Fruit fly (Drosophila melanogaster) whole organism: Measurements from ENCODE around the gene CG18473.

Experiments used
- CG8478 ChIP-seq: fragments of >200 bp; optimal IDR thresholded peaks from 2 replicates; lab custom pipeline; 2018; ENCODE audit warnings: inconsistent platforms
- pan ChIP-seq: fragments of >200 bp; optimal IDR thresholded peaks from 2 replicates; lab custom pipeline; 2017

dm6 chr3R:9399074-9399473 is 36.0 kb downstream of the CG18473 start:
- TF ChIP-seq pan (lab: Kevin White, UChicago) (no peak), CG8478 (lab: Kevin White, UChicago) (no peak)
